Worm (Caenorhabditis elegans): ENCODE results near the gene F08D12.15.

DNA sequence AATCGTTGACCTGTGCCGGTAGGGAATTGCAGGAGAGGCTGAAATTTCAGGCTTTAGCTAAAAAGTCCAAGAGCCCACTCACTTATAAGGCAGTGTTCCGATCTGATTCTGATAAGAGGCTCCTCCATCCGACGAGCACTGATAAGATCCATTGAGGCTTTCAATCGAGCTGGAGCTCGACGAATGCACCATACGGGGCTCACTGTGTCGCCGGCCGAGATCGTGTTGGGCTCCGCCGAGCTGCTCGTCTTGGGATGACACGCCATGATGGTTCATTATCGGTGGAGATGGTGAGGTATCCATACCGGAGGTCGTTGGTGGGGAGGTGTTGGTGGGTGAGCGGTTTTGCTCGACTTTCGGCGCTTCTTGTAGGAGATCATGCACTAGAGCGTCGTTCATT lies 30.0 kb downstream of the F08D12.15 start:
- no peak for TF ChIP-seq nhr-28 (tag; optimal IDR thresholded peaks at IDR 0.05)
- no peak for TF ChIP-seq fkh-8 (tag; optimal IDR thresholded peaks at IDR 0.05)
- TF ChIP-seq lin-35 (GFP tag; optimal IDR thresholded peaks at IDR 0.05) = no peak
- no peak for TF ChIP-seq ceh-82 (tag; optimal IDR thresholded peaks at IDR 0.05)
- no peak for TF ChIP-seq mab-9 (GFP tag; IDR thresholded peaks at IDR 0.05)
